Worm (Caenorhabditis elegans) whole organism, late embryonic: ENCODE data around the gene F07F6.8.

ENCODE experiments used
- ama-1 ChIP-seq: fragments of 150-350 bp; optimal IDR thresholded peaks from 2 replicates; lab custom pipeline; 2014
- fkh-10 ChIP-seq: fragments of 150-350 bp; optimal IDR thresholded peaks from 2 replicates; lab custom pipeline; 2014; ENCODE audit warnings: missing biosample characterization, missing genetic modification reagents, missing genetic modification characterization
- hlh-13 ChIP-seq: fragments of 200-800 bp; sonication (Bioruptor generic); optimal IDR thresholded peaks from 2 replicates; lab custom pipeline; 2018; ENCODE audit warnings: mild to moderate bottlenecking, missing genetic modification characterization, missing compliant biosample characterization
- hlh-8 ChIP-seq: sonication (generic microtip); optimal IDR thresholded peaks from 2 replicates; lab custom pipeline; 2016; ENCODE audit warnings: missing genotype, missing genetic modification characterization, missing compliant biosample characterization
- pag-3 ChIP-seq: sonication (generic microtip); optimal IDR thresholded peaks from 2 replicates; lab custom pipeline; 2016; ENCODE audit warnings: missing compliant biosample characterization, missing genetic modification characterization, borderline replicate concordance
- rnt-1 ChIP-seq: sonication (generic microtip); optimal IDR thresholded peaks from 2 replicates; lab custom pipeline; 2016; ENCODE audit warnings: missing genetic modification characterization, missing compliant biosample characterization
- unc-42 ChIP-seq: sonication (generic microtip); optimal IDR thresholded peaks from 2 replicates; lab custom pipeline; 2016; ENCODE audit warnings: missing genotype, missing genetic modification characterization, missing compliant biosample characterization

DNA sequence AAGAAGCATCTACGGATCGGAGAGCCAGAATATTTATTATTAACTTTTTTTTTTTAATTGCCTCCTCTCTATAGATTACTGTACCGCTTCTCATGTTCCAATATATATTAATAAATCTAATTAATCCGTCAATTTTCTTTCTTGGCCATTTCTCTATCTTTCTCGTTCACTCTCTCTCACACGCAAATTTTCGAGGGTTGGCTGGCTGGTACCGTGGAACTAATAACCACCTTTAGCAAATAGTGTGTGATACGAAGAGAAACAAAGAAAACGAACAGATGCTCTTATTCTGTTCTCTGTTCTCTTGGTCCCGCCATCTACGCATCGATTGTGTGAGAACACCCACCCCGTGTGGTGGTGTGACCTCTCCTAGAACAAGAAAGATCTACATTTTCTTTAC is 7.2 kb downstream of the F07F6.8 start:
- TF ChIP-seq pag-3 (no peak), rnt-1 (tag; lab: Kevin White, UChicago) (no peak), unc-42 (tag; lab: Kevin White, UChicago) (peak; percentile 54), fkh-10 (no peak), hlh-8 (tag; lab: Kevin White, UChicago) (no peak), ama-1 (lab: Kevin White, UChicago) (no peak), hlh-13 (no peak)
